Worm (Caenorhabditis elegans) whole organism, L4 larva: ENCODE measurements around the gene gbh-1.

Experiments
- R02D3.7 ChIP-seq: fragments of 150-350 bp; sonication (generic microtip); optimal IDR thresholded peaks from 3 replicates; lab custom pipeline; 2014; ENCODE audit warnings: missing biosample characterization, missing genetic modification characterization
- ceh-20 ChIP-seq: fragments of 200-800 bp; sonication (Bioruptor generic); IDR thresholded peaks from 2 replicates; pipeline ENCODE4 v1.3.6; 2022; ENCODE audit warnings: missing genetic modification reagents, missing genetic modification characterization, missing compliant biosample characterization
- egl-27 ChIP-seq: sonication (generic microtip); optimal IDR thresholded peaks from 3 replicates; lab custom pipeline; 2017; ENCODE audit warnings: missing biosample characterization, missing genetic modification reagents, missing genetic modification characterization
- fkh-10 ChIP-seq: fragments of 150-350 bp; optimal IDR thresholded peaks from 2 replicates; lab custom pipeline; 2014; ENCODE audit warnings: missing biosample characterization, missing genetic modification reagents, missing genetic modification characterization
- lin-13 ChIP-seq: fragments of 150-350 bp; optimal IDR thresholded peaks from 2 replicates; lab custom pipeline; 2014; ENCODE audit warnings: missing biosample characterization, missing genetic modification reagents, missing genetic modification characterization
- mdl-1 ChIP-seq, 2 experiments: fragments of 150-350 bp in 1 of 2; sonication (generic microtip) in 1 of 2; optimal IDR thresholded peaks; 2 replicates each; lab custom pipeline; 2014 to 2017; ENCODE audit warnings: missing biosample characterization in 2 of 2, missing genetic modification characterization in 2 of 2
- nhr-25 ChIP-seq: sonication (generic microtip); optimal IDR thresholded peaks from 2 replicates; lab custom pipeline; 2017; ENCODE audit warnings: missing genetic modification characterization, mild to moderate bottlenecking, missing compliant biosample characterization, antibody characterized with exemption, moderate library complexity, borderline replicate concordance; ENCODE audit not compliant: insufficient read depth
- pha-4 ChIP-seq, 2 experiments: fragments of 150-350 bp in 1 of 2; fragments of 200-800 bp in 1 of 2; sonication (Bioruptor generic) in 1 of 2; IDR thresholded peaks in 1 of 2; optimal IDR thresholded peaks in 1 of 2; 2 replicates each; pipeline versions ENCODE4 v1.3.6 to Lab custom; 2014 to 2022; ENCODE audit warnings: missing genetic modification characterization in 2 of 2, missing genetic modification reagents in 2 of 2, missing biosample characterization in 1 of 2, missing compliant biosample characterization in 1 of 2
- php-3 ChIP-seq: fragments of 200-800 bp; sonication (Bioruptor generic); IDR thresholded peaks from 2 replicates; pipeline ENCODE4 v1.3.6; 2022; ENCODE audit warnings: missing genetic modification reagents, missing genetic modification characterization, missing compliant biosample characterization
- pqm-1 ChIP-seq: sonication (generic microtip); optimal IDR thresholded peaks from 2 replicates; lab custom pipeline; 2017; ENCODE audit warnings: missing biosample characterization, missing genetic modification characterization

DNA sequence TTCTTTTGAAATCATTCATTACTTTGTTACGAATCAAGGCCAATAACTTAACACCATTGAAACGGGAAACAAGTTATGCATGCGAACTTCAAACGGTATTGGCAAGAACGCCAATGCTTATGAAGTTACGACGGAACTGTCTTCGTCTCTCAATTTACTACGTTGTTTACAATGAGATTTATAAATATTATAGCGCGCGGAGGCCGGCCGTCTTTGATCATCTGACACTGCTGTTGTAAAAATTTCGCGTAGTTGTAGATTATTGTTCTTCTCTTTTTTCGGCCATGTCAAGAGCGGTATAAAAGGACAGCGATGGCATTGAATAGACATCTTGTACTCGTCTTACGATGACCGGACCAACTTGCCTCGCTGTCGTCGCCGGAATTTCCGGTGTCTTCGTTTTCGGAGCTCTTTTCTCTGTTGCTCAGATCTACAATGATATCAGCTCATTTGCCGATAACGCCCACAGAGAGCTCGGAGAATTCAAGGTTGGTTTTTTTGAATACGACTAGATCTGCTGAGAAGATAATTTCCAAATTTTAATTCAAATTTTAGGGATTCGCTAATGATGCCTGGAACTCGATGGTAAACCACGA lies 11.1 kb upstream of the gbh-1 start, which contains the start of gene col-39:
- TF ChIP-seq php-3 (no peak), pqm-1 (tag; lab: Kevin White, UChicago) (no peak), egl-27 (tag; lab: Kevin White, UChicago) (no peak), nhr-25 (tag; lab: Kevin White, UChicago) (peak; percentile 34), R02D3.7 (tag; lab: Kevin White, UChicago) (no peak), mdl-1 (tag; optimal IDR thresholded peaks at IDR 0.05; lab: Kevin White, UChicago) (no peak), fkh-10 (GFP tag; lab: Kevin White, UChicago) (no peak), pha-4 (GFP tag; IDR thresholded peaks at IDR 0.05; lab: Robert Waterston, UW) (no peak), pha-4 (tag; optimal IDR thresholded peaks at IDR 0.05; lab: Kevin White, UChicago) (no peak), ceh-20 (GFP tag; lab: Robert Waterston, UW) (no peak), lin-13 (no peak)
